Worm (Caenorhabditis elegans): ENCODE data around the gene F11G11.13.
"Not testable (repeated sequence)": the region's sequence is repeated elsewhere in the genome, so short reads cannot be mapped to it uniquely, and the experiment has no call there.

ce11 chrII:4842143-4842658, 33.8 kb downstream of the F11G11.13 start, which contains the start of the genes T23B7.2 and nspd-4:
- TF ChIP-seq blmp-1 (tag; optimal IDR thresholded peaks at IDR 0.05); ces-1 (GFP tag; optimal IDR thresholded peaks at IDR 0.05); ceh-39 (tag; optimal IDR thresholded peaks at IDR 0.05); unc-62 (GFP tag; optimal IDR thresholded peaks at IDR 0.05); elt-3 (tag; optimal IDR thresholded peaks at IDR 0.05); lin-13 (tag; optimal IDR thresholded peaks at IDR 0.05); lsy-2 (tag; optimal IDR thresholded peaks at IDR 0.05): not testable (repeated sequence)
